Worm (Caenorhabditis elegans): ENCODE data around the gene Y47D7A.15.

Gene Y47D7A.15

ce11 chrV:4411714-4412113 lies 21.3 kb downstream of the Y47D7A.15 start, which contains the start of gene Y47D7A.17:
Gene Y47D7A.17, minus strand, starts transcription at chrV:4411814.
- TF ChIP-seq nhr-67 (tag; optimal IDR thresholded peaks at IDR 0.05), result no peak
- no peak for TF ChIP-seq fkh-2 (tag; optimal IDR thresholded peaks at IDR 0.05)
- TF ChIP-seq nhr-237 (tag; optimal IDR thresholded peaks at IDR 0.05), result no peak
- TF ChIP-seq R02D3.7 (tag; optimal IDR thresholded peaks at IDR 0.05), result no peak
- no peak for TF ChIP-seq elt-2 (tag; optimal IDR thresholded peaks at IDR 0.05)
- TF ChIP-seq ceh-82 (tag; optimal IDR thresholded peaks at IDR 0.05), result no peak
- no peak for TF ChIP-seq mdl-1 (tag; optimal IDR thresholded peaks at IDR 0.05)
- no peak for TF ChIP-seq nhr-23 (tag; optimal IDR thresholded peaks at IDR 0.05)
- TF ChIP-seq ama-1 (optimal IDR thresholded peaks at IDR 0.05), result no peak
- no peak for TF ChIP-seq fkh-10 (GFP tag; optimal IDR thresholded peaks at IDR 0.05)
- TF ChIP-seq jun-1 (tag; optimal IDR thresholded peaks at IDR 0.05), result no peak
- TF ChIP-seq pha-4 (tag; optimal IDR thresholded peaks at IDR 0.05), result no peak

- TF ChIP-seq lin-15B (tag; optimal IDR thresholded peaks at IDR 0.05), result no peak
- TF ChIP-seq nhr-237 (tag; optimal IDR thresholded peaks at IDR 0.05), result no peak
- TF ChIP-seq ceh-16 (tag; optimal IDR thresholded peaks at IDR 0.05), result no peak
- no peak for TF ChIP-seq nhr-12 (tag; optimal IDR thresholded peaks at IDR 0.05)
- no peak for TF ChIP-seq R02D3.7 (tag; optimal IDR thresholded peaks at IDR 0.05)
- no peak for TF ChIP-seq ztf-11 (tag; optimal IDR thresholded peaks at IDR 0.05)
- TF ChIP-seq unc-62 (GFP tag; optimal IDR thresholded peaks at IDR 0.05), result no peak
- TF ChIP-seq elt-1 (tag; optimal IDR thresholded peaks at IDR 0.05), result no peak
- no peak for TF ChIP-seq fkh-10 (GFP tag; optimal IDR thresholded peaks at IDR 0.05)
- no peak for TF ChIP-seq hmg-11 (tag; optimal IDR thresholded peaks at IDR 0.05)
- no peak for TF ChIP-seq lsy-12 (tag; optimal IDR thresholded peaks at IDR 0.05)
Observed at ce11 chrV:4410643-4411042, 22.3 kb downstream of the Y47D7A.15 start, which contains the start of gene Y47D7A.3. Gene Y47D7A.3, plus strand, starts transcription at chrV:4410943.

DNA sequence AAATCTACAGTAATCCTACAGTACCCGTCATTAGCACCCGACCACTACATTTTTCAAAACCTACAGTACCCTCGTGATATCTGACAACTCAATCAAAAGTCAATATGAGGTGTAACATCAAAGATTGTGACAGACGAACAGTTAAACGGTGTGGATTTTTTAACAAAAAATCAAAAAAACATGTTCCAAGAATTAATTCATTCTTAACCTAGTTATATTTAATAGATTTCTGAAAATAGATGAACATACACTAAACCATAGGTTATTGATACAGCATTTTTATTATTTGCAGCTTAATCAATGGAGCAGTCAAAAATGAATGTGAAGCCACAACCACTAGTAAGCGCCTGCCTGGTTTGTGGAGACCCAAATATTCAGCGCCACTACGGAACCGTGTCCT lies 25.5 kb downstream of the Y47D7A.15 start, which contains the start of gene nhr-118:
Gene nhr-118 (plus strand): TSS at position 301 of the 400 bp plus-strand sequence.
- TF ChIP-seq elt-3 (tag; optimal IDR thresholded peaks at IDR 0.05) (no peak), ztf-11 (tag; optimal IDR thresholded peaks at IDR 0.05) (no peak), ceh-9 (tag; optimal IDR thresholded peaks at IDR 0.05) (no peak), nfya-1 (tag; optimal IDR thresholded peaks at IDR 0.05; ENCODE audit: insufficient read depth) (no peak), nhr-25 (tag; optimal IDR thresholded peaks at IDR 0.05) (no peak), elt-1 (tag; optimal IDR thresholded peaks at IDR 0.05) (no peak), nhr-76 (tag; optimal IDR thresholded peaks at IDR 0.05) (no peak), ama-1 (optimal IDR thresholded peaks at IDR 0.05) (no peak), nhr-11 (tag; optimal IDR thresholded peaks at IDR 0.05) (no peak), nhr-77 (tag; optimal IDR thresholded peaks at IDR 0.05) (no peak), aly-2 (tag; optimal IDR thresholded peaks at IDR 0.05) (no peak), fos-1 (tag; optimal IDR thresholded peaks at IDR 0.05) (no peak), pha-4 (tag; optimal IDR thresholded peaks at IDR 0.05) (no peak), R02D3.7 (tag; optimal IDR thresholded peaks at IDR 0.05) (no peak), mml-1 (tag; optimal IDR thresholded peaks at IDR 0.05) (no peak), ZK546.5 (tag; optimal IDR thresholded peaks at IDR 0.05) (no peak), lsy-12 (tag; optimal IDR thresholded peaks at IDR 0.05) (no peak)

DNA sequence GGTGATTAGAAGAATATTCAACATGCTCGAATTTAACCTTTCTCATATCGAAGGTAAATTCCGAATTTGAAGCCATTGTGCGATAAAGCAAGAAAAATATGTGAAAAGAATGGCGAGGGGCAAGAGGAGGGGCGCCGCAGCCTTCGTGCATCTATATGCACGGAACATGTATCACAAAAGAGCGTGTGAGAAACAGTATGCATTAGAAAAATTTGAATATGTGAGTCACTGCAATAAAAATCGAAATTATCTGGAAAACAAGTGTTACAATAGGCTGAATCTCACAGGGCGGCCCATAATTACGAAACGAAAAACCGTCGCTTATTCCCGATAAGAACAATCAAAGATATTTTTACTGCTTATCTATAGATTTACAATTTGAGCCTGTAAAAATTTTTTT lies 31.1 kb downstream of the Y47D7A.15 start, which contains the start of gene F13A2.5:
Gene F13A2.5 (minus strand): TSS at position 101 of the 400 bp plus-strand sequence.
- TF ChIP-seq pqm-1 (tag; optimal IDR thresholded peaks at IDR 0.05) (no peak), nhr-11 (tag; optimal IDR thresholded peaks at IDR 0.05) (no peak), elt-3 (tag; optimal IDR thresholded peaks at IDR 0.05) (no peak), aly-2 (tag; optimal IDR thresholded peaks at IDR 0.05) (no peak), ceh-82 (tag; optimal IDR thresholded peaks at IDR 0.05) (no peak), elt-1 (tag; optimal IDR thresholded peaks at IDR 0.05) (no peak), ceh-9 (tag; optimal IDR thresholded peaks at IDR 0.05) (no peak), fkh-2 (tag; optimal IDR thresholded peaks at IDR 0.05) (no peak), nhr-43 (tag; optimal IDR thresholded peaks at IDR 0.05; ENCODE audit: poor library complexity, severe bottlenecking) (no peak), mdl-1 (tag; optimal IDR thresholded peaks at IDR 0.05) (no peak), tbx-2 (tag; optimal IDR thresholded peaks at IDR 0.05) (no peak), mml-1 (tag; optimal IDR thresholded peaks at IDR 0.05) (no peak), fkh-10 (GFP tag; optimal IDR thresholded peaks at IDR 0.05) (no peak), lin-15B (tag; optimal IDR thresholded peaks at IDR 0.05) (no peak), nhr-12 (tag; optimal IDR thresholded peaks at IDR 0.05) (no peak), hmg-11 (tag; optimal IDR thresholded peaks at IDR 0.05) (no peak)

DNA sequence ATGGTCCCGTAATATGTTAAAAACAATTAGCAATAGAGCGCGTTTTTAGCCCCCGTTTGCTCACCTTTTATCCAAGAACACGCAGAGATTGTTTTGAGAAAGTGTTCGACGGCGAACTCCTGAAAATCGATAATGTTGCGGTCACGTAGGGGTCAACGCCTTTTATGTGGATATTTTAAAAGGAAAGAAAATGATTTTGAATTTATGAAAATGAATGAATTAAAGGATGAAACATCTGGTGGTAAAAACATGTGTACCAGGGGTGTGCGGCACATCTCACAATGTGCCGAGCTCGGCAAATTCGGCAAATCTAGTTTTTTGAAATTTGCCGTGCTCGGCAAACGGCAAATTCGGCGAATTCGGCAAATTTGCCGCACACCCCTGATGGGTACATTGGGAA lies 32.9 kb downstream of the Y47D7A.15 start, which contains the start of gene F13A2.4:
Gene F13A2.4 (minus strand): TSS at position 101 of the 400 bp plus-strand sequence.
- no peak for TF ChIP-seq pqm-1 (tag; optimal IDR thresholded peaks at IDR 0.05)
- no peak for TF ChIP-seq nhr-76 (tag; optimal IDR thresholded peaks at IDR 0.05)
- TF ChIP-seq nhr-77 (tag; optimal IDR thresholded peaks at IDR 0.05), result no peak
- TF ChIP-seq lin-39 (tag; optimal IDR thresholded peaks at IDR 0.05), result no peak
- TF ChIP-seq egl-27 (tag; optimal IDR thresholded peaks at IDR 0.05), result no peak
- TF ChIP-seq elt-3 (tag; optimal IDR thresholded peaks at IDR 0.05), result no peak
- TF ChIP-seq nhr-237 (tag; optimal IDR thresholded peaks at IDR 0.05), result no peak
- no peak for TF ChIP-seq jun-1 (tag; optimal IDR thresholded peaks at IDR 0.05)
- TF ChIP-seq fkh-10 (GFP tag; optimal IDR thresholded peaks at IDR 0.05), result no peak
- TF ChIP-seq skn-1 (tag; optimal IDR thresholded peaks at IDR 0.05), result no peak
- TF ChIP-seq pha-4 (tag; optimal IDR thresholded peaks at IDR 0.05), result no peak
- no peak for TF ChIP-seq R02D3.7 (tag; optimal IDR thresholded peaks at IDR 0.05)
- no peak for TF ChIP-seq eor-1 (tag; optimal IDR thresholded peaks at IDR 0.05)
- no peak for TF ChIP-seq fos-1 (tag; optimal IDR thresholded peaks at IDR 0.05)

All from whole organism, L3 larva.